Worm (Caenorhabditis elegans) whole organism, L1 larva: ENCODE data around the gene samt-1.

Experiments used
- ceh-90 ChIP-seq: sonication (generic microtip); optimal IDR thresholded peaks from 2 replicates; lab custom pipeline; 2016; ENCODE audit warnings: missing genetic modification characterization, missing compliant biosample characterization
- dsc-1 ChIP-seq: sonication (generic microtip); optimal IDR thresholded peaks from 2 replicates; lab custom pipeline; 2016; ENCODE audit warnings: mild to moderate bottlenecking, missing genetic modification characterization, missing compliant biosample characterization
- egl-13 ChIP-seq: sonication (generic microtip); optimal IDR thresholded peaks from 2 replicates; lab custom pipeline; 2016; ENCODE audit warnings: missing genotype, missing genetic modification reagents, missing genetic modification characterization, missing compliant biosample characterization
- elt-3 ChIP-seq, 6 experiments: fragments of 150-350 bp in 1 of 6; sonication (generic microtip); optimal IDR thresholded peaks; 2 replicates each; lab custom pipeline; 2017 to 2018; ENCODE audit warnings: missing biosample characterization in 6 of 6, missing genetic modification characterization in 6 of 6, inconsistent platforms in 1 of 6
- lin-15B ChIP-seq: fragments of 150-350 bp; sonication (generic microtip); optimal IDR thresholded peaks from 3 replicates; lab custom pipeline; 2014; ENCODE audit warnings: missing biosample characterization, missing genetic modification characterization
- nhr-237 ChIP-seq: fragments of 150-350 bp; optimal IDR thresholded peaks from 2 replicates; lab custom pipeline; 2014; ENCODE audit warnings: missing biosample characterization, missing genetic modification characterization
- nhr-76 ChIP-seq: sonication (generic microtip); optimal IDR thresholded peaks from 2 replicates; lab custom pipeline; 2017; ENCODE audit warnings: missing biosample characterization, missing genetic modification characterization
- nhr-77 ChIP-seq: fragments of 150-350 bp; optimal IDR thresholded peaks from 2 replicates; lab custom pipeline; 2014; ENCODE audit warnings: missing biosample characterization, missing genetic modification characterization
- unc-62 ChIP-seq: fragments of 150-350 bp; optimal IDR thresholded peaks from 2 replicates; lab custom pipeline; 2014; ENCODE audit warnings: missing biosample characterization, missing genetic modification reagents, missing genetic modification characterization
- zag-1 ChIP-seq: fragments of 150-350 bp; optimal IDR thresholded peaks from 2 replicates; lab custom pipeline; 2014; ENCODE audit warnings: missing biosample characterization, missing genetic modification characterization

- TF ChIP-seq nhr-76 (tag; lab: Kevin White, UChicago) (no peak), elt-3 (tag; optimal IDR thresholded peaks at IDR 0.05; lab: Kevin White, UChicago) (peak in 1 of 6 experiments; percentile 54), lin-15B (tag; lab: Kevin White, UChicago) (peak; percentile 37), zag-1 (tag; lab: Kevin White, UChicago) (no peak), nhr-237 (tag; lab: Kevin White, UChicago) (no peak), ceh-90 (peak; percentile 41), dsc-1 (peak; percentile 79), nhr-77 (tag; lab: Kevin White, UChicago) (peak; percentile 47), unc-62 (GFP tag; lab: Kevin White, UChicago) (no peak), egl-13 (tag; lab: Kevin White, UChicago) (no peak)
Measured at ce11 chrIV:2928409-2928808, 2.8 kb upstream of the samt-1 start, which contains the start of gene manf-1.
